Worm (Caenorhabditis elegans) whole organism, L1 larva: ENCODE measurements around the gene R186.3.

Source experiments
- C16A3.4 ChIP-seq: fragments of 150-350 bp; optimal IDR thresholded peaks from 2 replicates; lab custom pipeline; 2014; ENCODE audit warnings: missing biosample characterization, missing genetic modification characterization
- Y116A8C.19 ChIP-seq: sonication (generic microtip); optimal IDR thresholded peaks from 2 replicates; lab custom pipeline; 2016; ENCODE audit warnings: missing compliant biosample characterization, missing genetic modification characterization, borderline replicate concordance
- ama-1 ChIP-seq: fragments of 150-350 bp; optimal IDR thresholded peaks from 2 replicates; lab custom pipeline; 2014
- blmp-1 ChIP-seq: fragments of 150-350 bp; optimal IDR thresholded peaks from 2 replicates; lab custom pipeline; 2014; ENCODE audit warnings: missing biosample characterization, missing genetic modification characterization
- ceh-63 ChIP-seq: fragments of 200-800 bp; sonication (Bioruptor generic); optimal IDR thresholded peaks from 2 replicates; lab custom pipeline; 2018; ENCODE audit warnings: mild to moderate bottlenecking, missing genetic modification characterization, missing compliant biosample characterization
- ceh-90 ChIP-seq: sonication (generic microtip); optimal IDR thresholded peaks from 2 replicates; lab custom pipeline; 2016; ENCODE audit warnings: missing genetic modification characterization, missing compliant biosample characterization
- ces-1 ChIP-seq: fragments of 150-350 bp; optimal IDR thresholded peaks from 2 replicates; lab custom pipeline; 2014; ENCODE audit warnings: missing biosample characterization, missing genetic modification reagents, missing genetic modification characterization
- dpl-1 ChIP-seq, 3 experiments: fragments of 150-350 bp in 2 of 3; sonication (generic microtip) in 1 of 3; optimal IDR thresholded peaks; 2 replicates each; lab custom pipeline; 2014 to 2017; ENCODE audit warnings: missing biosample characterization in 3 of 3, missing genetic modification characterization in 3 of 3, missing genetic modification reagents in 3 of 3
- dsc-1 ChIP-seq: sonication (generic microtip); optimal IDR thresholded peaks from 2 replicates; lab custom pipeline; 2016; ENCODE audit warnings: mild to moderate bottlenecking, missing genetic modification characterization, missing compliant biosample characterization
- efl-1 ChIP-seq, 4 experiments: fragments of 150-350 bp; optimal IDR thresholded peaks in 3 of 4; peaks in 1 of 4; 1 replicate in 1 of 4; 2 replicates in 3 of 4; lab custom pipeline; 2014; ENCODE audit warnings: missing biosample characterization in 2 of 4, missing genetic modification characterization in 2 of 4, missing genetic modification reagents in 2 of 4
- egl-13 ChIP-seq: sonication (generic microtip); optimal IDR thresholded peaks from 2 replicates; lab custom pipeline; 2016; ENCODE audit warnings: missing genotype, missing genetic modification reagents, missing genetic modification characterization, missing compliant biosample characterization
- elt-3 ChIP-seq, 6 experiments: fragments of 150-350 bp in 1 of 6; sonication (generic microtip); optimal IDR thresholded peaks; 2 replicates each; lab custom pipeline; 2017 to 2018; ENCODE audit warnings: missing biosample characterization in 6 of 6, missing genetic modification characterization in 6 of 6, inconsistent platforms in 1 of 6
- fkh-4 ChIP-seq: sonication (generic microtip); optimal IDR thresholded peaks from 2 replicates; lab custom pipeline; 2016; ENCODE audit warnings: missing compliant biosample characterization, missing genetic modification characterization, borderline replicate concordance
- grh-1 ChIP-seq: fragments of 200-800 bp; sonication (Bioruptor generic); IDR thresholded peaks from 2 replicates; pipeline ENCODE4 v1.3.6; 2022; ENCODE audit warnings: missing genetic modification reagents, missing genetic modification characterization, missing compliant biosample characterization
- hlh-4 ChIP-seq: sonication (generic microtip); optimal IDR thresholded peaks from 2 replicates; lab custom pipeline; 2016; ENCODE audit warnings: mild to moderate bottlenecking, missing genetic modification characterization, missing compliant biosample characterization
- hpl-2 ChIP-seq: fragments of 150-350 bp; optimal IDR thresholded peaks from 2 replicates; lab custom pipeline; 2014; ENCODE audit warnings: missing biosample characterization, missing genetic modification reagents, missing genetic modification characterization
- jun-1 ChIP-seq: fragments of 150-350 bp; optimal IDR thresholded peaks from 2 replicates; lab custom pipeline; 2014; ENCODE audit warnings: missing biosample characterization, missing genetic modification reagents, missing genetic modification characterization
- lin-13 ChIP-seq: fragments of 150-350 bp; optimal IDR thresholded peaks from 2 replicates; lab custom pipeline; 2014; ENCODE audit warnings: missing biosample characterization, missing genetic modification reagents, missing genetic modification characterization
- lin-14 ChIP-seq: fragments of 200-800 bp; sonication (Bioruptor generic); optimal IDR thresholded peaks from 2 replicates; lab custom pipeline; 2018; ENCODE audit warnings: mild to moderate bottlenecking, missing genetic modification characterization, moderate library complexity, missing compliant biosample characterization
- lin-39 ChIP-seq: fragments of 150-350 bp; optimal IDR thresholded peaks from 2 replicates; lab custom pipeline; 2014; ENCODE audit warnings: missing biosample characterization, missing genetic modification reagents, missing genetic modification characterization
- lir-3 ChIP-seq: sonication (generic microtip); optimal IDR thresholded peaks from 2 replicates; lab custom pipeline; 2016; ENCODE audit warnings: mild to moderate bottlenecking, missing genetic modification characterization, moderate library complexity, missing compliant biosample characterization; ENCODE audit not compliant: poor library complexity
- mab-9 ChIP-seq: fragments of 200-800 bp; sonication (Bioruptor generic); IDR thresholded peaks from 2 replicates; pipeline ENCODE4 v1.3.6; 2022; ENCODE audit warnings: missing genetic modification reagents, missing genetic modification characterization, missing compliant biosample characterization
- nhr-71 ChIP-seq: sonication (generic microtip); optimal IDR thresholded peaks from 2 replicates; lab custom pipeline; 2016; ENCODE audit warnings: mild to moderate bottlenecking, missing genetic modification characterization, moderate library complexity, missing compliant biosample characterization
- nhr-77 ChIP-seq: fragments of 150-350 bp; optimal IDR thresholded peaks from 2 replicates; lab custom pipeline; 2014; ENCODE audit warnings: missing biosample characterization, missing genetic modification characterization
- nhr-84 ChIP-seq: sonication (generic microtip); optimal IDR thresholded peaks from 2 replicates; lab custom pipeline; 2017; ENCODE audit warnings: missing biosample characterization, missing genetic modification characterization
- nhr-85 ChIP-seq: sonication (generic microtip); peaks from one replicate; lab custom pipeline; 2016; ENCODE audit warnings: missing genetic modification characterization, inconsistent platforms, missing compliant biosample characterization
- nhr-90 ChIP-seq: sonication (generic microtip); optimal IDR thresholded peaks from 2 replicates; lab custom pipeline; 2016; ENCODE audit warnings: mild to moderate bottlenecking, missing genetic modification characterization, missing compliant biosample characterization; ENCODE audit not compliant: poor library complexity
- pax-3 ChIP-seq: fragments of 200-800 bp; sonication (Bioruptor generic); optimal IDR thresholded peaks from 2 replicates; lab custom pipeline; 2018; ENCODE audit warnings: mild to moderate bottlenecking, missing genetic modification characterization, moderate library complexity, missing compliant biosample characterization
- snpc-4 ChIP-seq: fragments of 150-350 bp; optimal IDR thresholded peaks from 2 replicates; lab custom pipeline; 2014; ENCODE audit warnings: missing biosample characterization, missing genetic modification characterization
- snu-23 ChIP-seq: sonication (generic microtip); optimal IDR thresholded peaks from 2 replicates; lab custom pipeline; 2016; ENCODE audit warnings: missing genetic modification characterization, missing compliant biosample characterization
- sox-4 ChIP-seq: sonication (generic microtip); optimal IDR thresholded peaks from 2 replicates; lab custom pipeline; 2016; ENCODE audit warnings: missing genetic modification characterization, missing compliant biosample characterization
- sup-37 ChIP-seq: fragments of 200-800 bp; sonication (Bioruptor generic); optimal IDR thresholded peaks from 2 replicates; lab custom pipeline; 2018; ENCODE audit warnings: mild to moderate bottlenecking, missing genetic modification characterization, missing compliant biosample characterization
- swsn-7 ChIP-seq: sonication (generic microtip); optimal IDR thresholded peaks from 2 replicates; lab custom pipeline; 2016; ENCODE audit warnings: missing genetic modification characterization, missing compliant biosample characterization
- unc-130 ChIP-seq: fragments of 150-350 bp; optimal IDR thresholded peaks from 2 replicates; lab custom pipeline; 2017; ENCODE audit warnings: missing biosample characterization, missing genetic modification characterization, inconsistent platforms
- unc-30 ChIP-seq: sonication (generic microtip); optimal IDR thresholded peaks from 2 replicates; lab custom pipeline; 2017; ENCODE audit warnings: missing biosample characterization, missing genetic modification characterization
- unc-98 ChIP-seq: fragments of 200-800 bp; sonication (Bioruptor generic); IDR thresholded peaks from 2 replicates; pipeline ENCODE4 v1.3.6; 2022; ENCODE audit warnings: missing genetic modification characterization, missing compliant biosample characterization
- ztf-4 ChIP-seq: fragments of 150-350 bp; optimal IDR thresholded peaks from 2 replicates; lab custom pipeline; 2014; ENCODE audit warnings: missing biosample characterization, missing genetic modification characterization

Gene R186.3

DNA sequence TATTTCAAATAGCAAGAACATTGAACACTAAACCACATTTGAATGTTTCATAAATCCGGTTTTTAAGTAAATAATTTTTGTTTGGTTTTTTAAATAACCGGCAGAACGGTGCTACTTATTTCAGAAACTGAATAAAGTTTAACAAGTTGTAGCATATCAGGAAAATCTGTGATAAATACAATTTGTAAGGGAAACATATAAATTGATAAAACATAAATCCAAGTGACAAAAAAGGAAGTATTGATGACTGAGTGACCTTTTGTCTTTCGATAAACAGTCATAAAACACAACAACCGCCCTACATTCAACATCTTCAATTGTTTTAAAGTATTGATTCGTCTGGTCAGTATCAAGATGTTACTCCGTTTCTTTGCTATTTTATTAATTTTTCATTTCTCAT is 28.3 kb upstream of the R186.3 start, which contains the start of gene far-5:
far-5 (plus strand) TSS at position 301 of the 400 bp plus-strand sequence.
- no peak for TF ChIP-seq unc-130 (tag; lab: Kevin White, UChicago)
- TF ChIP-seq blmp-1 (tag; lab: Kevin White, UChicago) = peak; percentile 30
- no peak for TF ChIP-seq dsc-1
- TF ChIP-seq elt-3 (tag; optimal IDR thresholded peaks at IDR 0.05; lab: Kevin White, UChicago) = peak in 1 of 6 experiments; percentile 29
- TF ChIP-seq lin-13 = no peak
- no peak for TF ChIP-seq ceh-63 (GFP tag; lab: Kevin White, UChicago)
- TF ChIP-seq efl-1 (optimal IDR thresholded peaks at IDR 0.05; lab: Kevin White, UChicago) = no peak
- TF ChIP-seq efl-1 (GFP tag; optimal IDR thresholded peaks at IDR 0.05 in 1 of 2; lab: Kevin White, UChicago) = no peak
- no peak for TF ChIP-seq swsn-7 (tag; lab: Kevin White, UChicago)
- TF ChIP-seq C16A3.4 (tag; lab: Kevin White, UChicago) = no peak
- no peak for TF ChIP-seq egl-13 (tag; lab: Kevin White, UChicago)
- TF ChIP-seq nhr-90 (tag; lab: Kevin White, UChicago) = no peak
- no peak for TF ChIP-seq snu-23 (GFP tag; lab: Kevin White, UChicago)
- TF ChIP-seq pax-3 (tag; lab: Kevin White, UChicago) = no peak
- TF ChIP-seq, all 84 proteins: peak for 2

DNA sequence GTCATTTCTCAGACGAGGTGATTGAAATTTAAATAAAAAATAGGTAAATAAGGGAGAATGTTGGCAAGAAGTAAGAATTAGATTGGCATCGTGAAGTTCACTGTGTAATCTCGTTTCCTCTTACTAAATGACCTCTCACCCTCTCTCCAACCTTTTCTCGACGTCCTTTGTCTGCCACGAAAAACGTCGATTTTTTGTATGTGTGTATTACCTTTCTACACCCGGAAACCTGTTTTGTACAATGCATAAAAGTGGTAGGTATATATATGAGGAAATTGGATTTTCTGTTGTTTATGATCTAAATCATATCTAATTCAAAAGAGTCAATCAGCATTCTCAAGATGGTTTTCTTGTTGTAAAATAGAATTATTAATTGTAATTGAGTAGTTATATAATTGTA is 25.9 kb upstream of the R186.3 start, which contains the start of the genes F15B9.11 and dsl-7:
F15B9.11 (minus strand) TSS at position 5 of the 400 bp plus-strand sequence.
dsl-7 (plus strand) TSS at position 260 of the 400 bp plus-strand sequence.
- no peak for TF ChIP-seq ceh-63 (GFP tag; lab: Kevin White, UChicago)
- peak; percentile 60 for TF ChIP-seq lin-14 (GFP tag; lab: Kevin White, UChicago)
- TF ChIP-seq ces-1 (GFP tag; lab: Kevin White, UChicago) = no peak
- no peak for TF ChIP-seq nhr-77
- TF ChIP-seq ztf-4 = no peak
- no peak for TF ChIP-seq jun-1 (tag; lab: Kevin White, UChicago)
- TF ChIP-seq egl-13 (tag; lab: Kevin White, UChicago) = no peak
- TF ChIP-seq unc-98 (GFP tag; lab: Robert Waterston, UW) = no peak
- TF ChIP-seq grh-1 = 0 out of 2 replicates have a peak, but pooled peaks have one; percentile 45
- TF ChIP-seq ama-1 (lab: Kevin White, UChicago) = no peak
- no peak for TF ChIP-seq lir-3 (tag; lab: Kevin White, UChicago)
- TF ChIP-seq hlh-4 = no peak
- no peak for TF ChIP-seq nhr-71 (tag; lab: Kevin White, UChicago)
- no peak for TF ChIP-seq dpl-1 (GFP tag; optimal IDR thresholded peaks at IDR 0.05; lab: Kevin White, UChicago)
- no peak for TF ChIP-seq dsc-1
- TF ChIP-seq sox-4 (tag; lab: Kevin White, UChicago) = no peak
- TF ChIP-seq snpc-4 = no peak
- no peak for TF ChIP-seq fkh-4 (tag; lab: Kevin White, UChicago)
- TF ChIP-seq blmp-1 (tag; lab: Kevin White, UChicago) = peak; percentile 18
- TF ChIP-seq lin-39 (tag; lab: Kevin White, UChicago) = no peak
- TF ChIP-seq ceh-90 (tag; lab: Kevin White, UChicago) = no peak
- TF ChIP-seq sup-37 (GFP tag; lab: Kevin White, UChicago) = no peak
- peak; percentile 82 for TF ChIP-seq nhr-85 (tag; lab: Kevin White, UChicago)
- no peak for TF ChIP-seq C16A3.4 (tag; lab: Kevin White, UChicago)
- TF ChIP-seq unc-30 (tag; lab: Kevin White, UChicago) = no peak
- TF ChIP-seq hpl-2 = no peak
- TF ChIP-seq mab-9 (GFP tag; lab: Robert Waterston, UW) = no peak
- TF ChIP-seq nhr-84 = no peak

DNA sequence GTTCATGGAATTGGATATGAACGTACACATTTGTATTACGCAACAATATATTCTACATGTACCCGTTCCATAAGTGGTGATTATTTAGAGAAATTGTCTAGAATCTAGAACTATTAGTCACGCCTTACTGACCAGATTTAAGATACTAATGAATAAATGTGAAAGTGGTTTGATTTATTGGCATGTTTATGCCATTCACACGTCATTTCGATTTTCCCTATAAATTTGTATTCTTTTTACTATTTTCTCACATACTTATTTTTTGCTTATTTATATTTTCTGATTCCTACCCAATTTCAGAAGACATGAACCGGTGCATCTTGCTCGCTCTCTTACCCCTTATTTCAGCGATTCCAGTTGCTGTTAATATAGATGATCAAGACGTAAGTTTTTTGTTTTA is 21.2 kb upstream of the R186.3 start, which contains the start of gene F15B9.8:
F15B9.8 (plus strand) TSS at position 301 of the 400 bp plus-strand sequence.
- TF ChIP-seq nhr-85 (tag; lab: Kevin White, UChicago) (peak; percentile 42), Y116A8C.19 (tag; lab: Kevin White, UChicago) (no peak)
